Worm (Caenorhabditis elegans) whole organism, L4/young adult: ENCODE data around the gene T19D12.1.

Experiments used
- W03F9.2 ChIP-seq: fragments of 150-350 bp; optimal IDR thresholded peaks from 2 replicates; lab custom pipeline; 2014; ENCODE audit warnings: missing biosample characterization, missing genetic modification characterization
- dao-5 ChIP-seq: sonication (generic microtip); optimal IDR thresholded peaks from 2 replicates; lab custom pipeline; 2016; ENCODE audit warnings: missing genotype, missing genetic modification characterization, moderate library complexity, missing compliant biosample characterization
- him-1 ChIP-seq: sonication (generic microtip); optimal IDR thresholded peaks from 2 replicates; lab custom pipeline; 2016; ENCODE audit warnings: missing genotype, missing genetic modification reagents, missing genetic modification characterization, missing compliant biosample characterization

ce11 chrII:6715853-6716252 lies 49.2 kb downstream of the T19D12.1 start:
- TF ChIP-seq him-1 (tag; lab: Kevin White, UChicago) (no peak), W03F9.2 (tag; lab: Kevin White, UChicago) (no peak), dao-5 (tag; lab: Kevin White, UChicago) (no peak)
